Fruit fly (Drosophila melanogaster): ENCODE measurements around the gene mRpL51.

- TF ChIP-seq h (optimal IDR thresholded peaks at IDR 0.05) (no peak), Sin3A (optimal IDR thresholded peaks at IDR 0.05) (no peak), ttk (optimal IDR thresholded peaks at IDR 0.05) (no peak)
Observed at dm6 chr2L:8534515-8535295, 17.5 kb upstream of the mRpL51 start.
